Fruit fly (Drosophila melanogaster) whole organism, embryonic: ENCODE measurements around the gene Slu7.

Experiments
- Ada2b ChIP-seq: fragments of 200-800 bp; sonication (Bioruptor generic); IDR thresholded peaks from 2 replicates; pipeline ENCODE4 v1.3.6; 2022; ENCODE audit warnings: missing biosample characterization, missing genetic modification characterization
- CG10274 ChIP-seq: fragments of 200-800 bp; sonication (Bioruptor generic); optimal IDR thresholded peaks from 3 replicates; lab custom pipeline; 2017; ENCODE audit warnings: missing biosample characterization, mild to moderate bottlenecking, missing genetic modification characterization
- CG12236 ChIP-seq: fragments of 200-800 bp; sonication (Bioruptor generic); optimal IDR thresholded peaks from 2 replicates; lab custom pipeline; 2016; ENCODE audit warnings: missing biosample characterization, missing genetic modification characterization
- CG16863 ChIP-seq: fragments of 200-800 bp; sonication (Bioruptor generic); optimal IDR thresholded peaks from 3 replicates; lab custom pipeline; 2016; ENCODE audit warnings: missing biosample characterization, missing genetic modification characterization
- CG17361 ChIP-seq: fragments of 200-800 bp; sonication (Bioruptor generic); IDR thresholded peaks from 3 replicates; pipeline ENCODE4 v1.3.6; 2022; ENCODE audit warnings: missing biosample characterization, missing genetic modification characterization
- CG18764 ChIP-seq: fragments of 200-800 bp; sonication (Bioruptor generic); optimal IDR thresholded peaks from 3 replicates; lab custom pipeline; 2016; ENCODE audit warnings: missing biosample characterization, missing genetic modification characterization
- CG2116 ChIP-seq: fragments of 200-800 bp; sonication (Bioruptor generic); optimal IDR thresholded peaks from 3 replicates; lab custom pipeline; 2018; ENCODE audit warnings: missing biosample characterization, mild to moderate bottlenecking, missing genetic modification characterization
- CG2129 ChIP-seq: fragments of 200-800 bp; sonication (Bioruptor generic); IDR thresholded peaks from 2 replicates; pipeline ENCODE4 v1.3.6; 2022; ENCODE audit warnings: missing biosample characterization, missing genetic modification characterization; ENCODE audit not compliant: partially characterized antibody
- CG2712 ChIP-seq: fragments of 200-800 bp; optimal IDR thresholded peaks from 3 replicates; lab custom pipeline; 2019; ENCODE audit warnings: missing biosample characterization, mild to moderate bottlenecking, missing genetic modification characterization, moderate library complexity
- CG3281 ChIP-seq: fragments of 200-800 bp; sonication (Bioruptor generic); optimal IDR thresholded peaks from 3 replicates; lab custom pipeline; 2017; ENCODE audit warnings: missing biosample characterization, mild to moderate bottlenecking, missing genetic modification characterization
- CG4404 ChIP-seq: fragments of 200-800 bp; sonication (Bioruptor generic); IDR thresholded peaks from 2 replicates; pipeline ENCODE4 v1.3.6; 2022; ENCODE audit warnings: missing biosample characterization, missing genetic modification characterization
- CG6765 ChIP-seq: fragments of 200-800 bp; sonication (Bioruptor generic); optimal IDR thresholded peaks from 3 replicates; lab custom pipeline; 2017; ENCODE audit warnings: missing biosample characterization, mild to moderate bottlenecking, missing genetic modification characterization
- Chrac-16 ChIP-seq: fragments of 200-800 bp; sonication (Bioruptor generic); optimal IDR thresholded peaks from 3 replicates; lab custom pipeline; 2016; ENCODE audit warnings: missing biosample characterization, missing genetic modification characterization
- CoRest ChIP-seq: fragments of 200-800 bp; sonication (Bioruptor generic); optimal IDR thresholded peaks from 3 replicates; lab custom pipeline; 2018; ENCODE audit warnings: missing biosample characterization, mild to moderate bottlenecking, missing genetic modification characterization, moderate library complexity
- D ChIP-seq, 2 experiments: fragments of 200-800 bp in 1 of 2; fragments of >200 bp in 1 of 2; sonication (Bioruptor generic) in 1 of 2; optimal IDR thresholded peaks; 2 replicates in 1 of 2; 3 replicates in 1 of 2; lab custom pipeline; 2017; ENCODE audit warnings: mild to moderate bottlenecking in 1 of 2, missing biosample characterization in 1 of 2, missing genetic modification characterization in 1 of 2, missing genetic modification reagents in 1 of 2
- D19B ChIP-seq: fragments of 200-800 bp; sonication (Bioruptor generic); optimal IDR thresholded peaks from 2 replicates; lab custom pipeline; 2017; ENCODE audit warnings: missing biosample characterization, mild to moderate bottlenecking, missing genetic modification characterization
- E2f1 ChIP-seq: fragments of 200-800 bp; sonication (Bioruptor generic); IDR thresholded peaks from 2 replicates; pipeline ENCODE4 v1.3.6; 2022; ENCODE audit warnings: missing biosample characterization, missing genetic modification characterization
- E2f2 ChIP-seq: fragments of 200-800 bp; sonication (Bioruptor generic); IDR thresholded peaks from 2 replicates; pipeline ENCODE4 v1.3.6; 2022; ENCODE audit warnings: missing biosample characterization, missing genetic modification characterization
- Ets65A ChIP-seq: fragments of 200-800 bp; sonication (Bioruptor generic); peaks from one replicate; lab custom pipeline; 2016; ENCODE audit warnings: missing biosample characterization, missing genetic modification characterization
- H2.0 ChIP-seq: fragments of 200-800 bp; sonication (Bioruptor generic); IDR thresholded peaks from 2 replicates; pipeline ENCODE4 v1.3.6; 2022; ENCODE audit warnings: missing biosample characterization, missing genetic modification characterization
- HLH54F ChIP-seq: fragments of 200-800 bp; sonication (Bioruptor generic); optimal IDR thresholded peaks from 3 replicates; lab custom pipeline; 2016; ENCODE audit warnings: missing biosample characterization, missing genetic modification characterization
- Hmr ChIP-seq: fragments of 200-800 bp; sonication (Bioruptor generic); optimal IDR thresholded peaks from 3 replicates; lab custom pipeline; 2017; ENCODE audit warnings: mild to moderate bottlenecking, missing biosample characterization, missing genetic modification reagents, missing genetic modification characterization
- Hr39 ChIP-seq: fragments of >200 bp; optimal IDR thresholded peaks from 2 replicates; lab custom pipeline; 2017
- Lpt ChIP-seq: fragments of >200 bp; optimal IDR thresholded peaks from 2 replicates; lab custom pipeline; 2018; ENCODE audit warnings: missing biosample characterization, missing genetic modification characterization
- Meics ChIP-seq: fragments of 200-800 bp; sonication (Bioruptor generic); optimal IDR thresholded peaks from 2 replicates; lab custom pipeline; 2017; ENCODE audit warnings: missing biosample characterization, mild to moderate bottlenecking, missing genetic modification characterization
- Oli ChIP-seq: fragments of 200-800 bp; sonication (Bioruptor generic); optimal IDR thresholded peaks from 2 replicates; lab custom pipeline; 2018; ENCODE audit warnings: missing biosample characterization, mild to moderate bottlenecking, missing genetic modification characterization, moderate library complexity
- Sox100B ChIP-seq: fragments of 200-800 bp; sonication (Bioruptor generic); optimal IDR thresholded peaks from 3 replicates; lab custom pipeline; 2018; ENCODE audit warnings: missing biosample characterization, mild to moderate bottlenecking, missing genetic modification characterization
- Xrp1 ChIP-seq: fragments of 200-800 bp; sonication (Bioruptor generic); IDR thresholded peaks from 2 replicates; pipeline ENCODE4 v1.3.6; 2022; ENCODE audit warnings: missing biosample characterization, missing genetic modification characterization
- al ChIP-seq: fragments of 200-800 bp; sonication (Bioruptor generic); IDR thresholded peaks from 2 replicates; pipeline ENCODE4 v1.3.6; 2022; ENCODE audit warnings: missing biosample characterization, missing genetic modification characterization
- bab2 ChIP-seq: fragments of 200-800 bp; sonication (Bioruptor generic); optimal IDR thresholded peaks from 2 replicates; lab custom pipeline; 2016; ENCODE audit warnings: missing biosample characterization, missing genetic modification characterization
- dimm ChIP-seq: fragments of 200-800 bp; sonication (Bioruptor generic); IDR thresholded peaks from 2 replicates; pipeline ENCODE4 v1.3.6; 2022; ENCODE audit warnings: missing biosample characterization, missing genetic modification characterization
- emc ChIP-seq: fragments of 200-800 bp; sonication (Bioruptor generic); optimal IDR thresholded peaks from 2 replicates; lab custom pipeline; 2016; ENCODE audit warnings: missing biosample characterization, missing genetic modification characterization
- gce ChIP-seq: fragments of 200-800 bp; sonication (Bioruptor generic); IDR thresholded peaks from 3 replicates; pipeline ENCODE4 v1.3.6; 2022; ENCODE audit warnings: missing biosample characterization, missing genetic modification characterization
- grau ChIP-seq: fragments of 200-800 bp; optimal IDR thresholded peaks from 3 replicates; lab custom pipeline; 2019; ENCODE audit warnings: missing biosample characterization, mild to moderate bottlenecking, missing genetic modification characterization, moderate library complexity
- hth ChIP-seq: fragments of >200 bp; optimal IDR thresholded peaks from 2 replicates; lab custom pipeline; 2017; ENCODE audit warnings: inconsistent platforms
- ind ChIP-seq: fragments of 200-800 bp; sonication (Bioruptor generic); optimal IDR thresholded peaks from 3 replicates; lab custom pipeline; 2016; ENCODE audit warnings: missing biosample characterization, missing genetic modification characterization
- inv ChIP-seq: fragments of 200-800 bp; sonication (Bioruptor generic); IDR thresholded peaks from 2 replicates; pipeline ENCODE4 v1.3.6; 2022; ENCODE audit warnings: missing biosample characterization, missing genetic modification characterization; ENCODE audit not compliant: partially characterized antibody
- lilli ChIP-seq: fragments of 200-800 bp; sonication (Bioruptor generic); optimal IDR thresholded peaks from 3 replicates; lab custom pipeline; 2016; ENCODE audit warnings: missing biosample characterization, missing genetic modification characterization
- pan ChIP-seq, 4 experiments: fragments of >200 bp in 3 of 4; fragments of 200-800 bp in 1 of 4; sonication (Bioruptor generic) in 1 of 4; optimal IDR thresholded peaks in 3 of 4; IDR thresholded peaks in 1 of 4; 2 replicates each; pipeline versions ENCODE4 v1.3.6 to Lab custom; 2017 to 2022; ENCODE audit warnings: missing biosample characterization in 2 of 4, missing genetic modification characterization in 2 of 4, mixed read lengths in 1 of 4
- phol ChIP-seq: fragments of 200-800 bp; sonication (Bioruptor generic); optimal IDR thresholded peaks from 3 replicates; lab custom pipeline; 2018; ENCODE audit warnings: missing biosample characterization, mild to moderate bottlenecking, missing genetic modification characterization, moderate library complexity
- pita ChIP-seq: fragments of 200-800 bp; sonication (Bioruptor generic); optimal IDR thresholded peaks from 2 replicates; lab custom pipeline; 2017; ENCODE audit warnings: missing biosample characterization, mild to moderate bottlenecking, missing genetic modification characterization
- ranshi ChIP-seq: fragments of 200-800 bp; sonication (Bioruptor generic); IDR thresholded peaks from 2 replicates; pipeline ENCODE4 v1.3.6; 2022; ENCODE audit warnings: missing biosample characterization, missing genetic modification characterization
- salm ChIP-seq: fragments of 200-800 bp; sonication (Bioruptor generic); optimal IDR thresholded peaks from 2 replicates; lab custom pipeline; 2018; ENCODE audit warnings: missing biosample characterization, mild to moderate bottlenecking, missing genetic modification characterization
- sisA ChIP-seq: fragments of 200-800 bp; sonication (Bioruptor generic); IDR thresholded peaks from 2 replicates; pipeline ENCODE4 v1.3.6; 2022; ENCODE audit warnings: missing biosample characterization, missing genetic modification characterization
- slou ChIP-seq: fragments of 200-800 bp; sonication (Bioruptor generic); optimal IDR thresholded peaks from 3 replicates; lab custom pipeline; 2016; ENCODE audit warnings: missing biosample characterization, missing genetic modification characterization
- stc ChIP-seq: fragments of 200-800 bp; sonication (Bioruptor generic); IDR thresholded peaks from 2 replicates; pipeline ENCODE4 v1.3.6; 2022; ENCODE audit warnings: missing biosample characterization, missing genetic modification characterization
- tx ChIP-seq: fragments of 200-800 bp; sonication (Bioruptor generic); optimal IDR thresholded peaks from 2 replicates; lab custom pipeline; 2016; ENCODE audit warnings: missing biosample characterization, missing genetic modification characterization
- unpg ChIP-seq: fragments of 200-800 bp; sonication (Bioruptor generic); optimal IDR thresholded peaks from 3 replicates; lab custom pipeline; 2018; ENCODE audit warnings: missing biosample characterization, mild to moderate bottlenecking, missing genetic modification characterization, moderate library complexity
- vvl ChIP-seq: fragments of 200-800 bp; sonication (Bioruptor generic); IDR thresholded peaks from 2 replicates; pipeline ENCODE4 v1.3.6; 2022; ENCODE audit warnings: missing biosample characterization, missing genetic modification characterization

Slu7 gene

DNA sequence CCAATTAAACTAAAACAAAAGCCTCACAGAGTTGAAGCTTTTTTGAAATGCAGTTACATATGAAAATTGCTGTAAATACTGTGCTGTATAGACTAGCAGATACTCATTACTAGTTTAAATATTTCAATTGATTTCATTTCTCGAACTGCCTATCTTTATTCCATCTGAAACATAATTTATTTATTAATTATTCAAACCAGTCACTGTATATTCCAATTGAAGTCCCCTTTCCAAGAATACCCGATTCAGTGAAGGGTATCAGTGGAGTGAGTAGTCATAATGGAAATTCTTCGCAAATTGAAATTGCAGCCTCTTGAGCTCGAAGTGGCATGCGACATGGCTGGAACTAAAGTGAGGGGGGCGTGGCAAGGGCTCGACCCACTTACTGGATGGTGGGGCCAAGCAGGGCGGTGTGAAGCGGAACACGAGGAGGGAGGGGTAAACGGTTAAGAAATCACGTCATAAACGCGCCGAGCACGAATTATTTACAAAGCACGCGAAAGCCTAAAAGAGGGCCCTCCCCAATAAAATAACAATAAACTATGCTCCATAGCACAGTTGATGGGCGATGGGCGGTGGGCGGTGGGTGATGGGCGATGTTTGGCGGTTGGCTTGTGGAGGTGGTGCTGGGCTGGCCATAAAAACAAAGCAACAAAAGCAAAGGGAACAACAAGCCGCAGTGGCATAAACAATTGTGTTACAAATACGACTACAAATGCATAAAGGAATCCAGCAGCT lies 33.8 kb downstream of the Slu7 start (continued):
- TF ChIP-seq dimm (GFP tag; lab: Robert Waterston, UW): peak; percentile 8; the same call in 1 of the 2 replicates
- TF ChIP-seq pita (GFP tag; lab: Kevin White, UChicago): no peak
- peak; percentile 43 for TF ChIP-seq unpg (GFP tag; lab: Kevin White, UChicago)
- TF ChIP-seq hth (lab: Kevin White, UChicago): no peak
- peak; percentile 38 for TF ChIP-seq lilli (GFP tag; lab: Kevin White, UChicago)
- no peak for TF ChIP-seq CG12236
- TF ChIP-seq phol (tag; lab: Kevin White, UChicago): peak; percentile 39
- TF ChIP-seq inv (GFP tag; lab: Robert Waterston, UW): no peak
- TF ChIP-seq CG4404: no peak
- no peak for TF ChIP-seq Hr39 (lab: Kevin White, UChicago)
- no peak; the same call in 2 of the 3 replicates for TF ChIP-seq gce (GFP tag; lab: Robert Waterston, UW)
- peak; percentile 21 for TF ChIP-seq CG18764 (GFP tag; lab: Kevin White, UChicago)
- TF ChIP-seq stc (GFP tag; lab: Robert Waterston, UW): no peak
- peak; percentile 15 for TF ChIP-seq Meics (GFP tag; lab: Kevin White, UChicago)
- no peak for TF ChIP-seq slou (GFP tag; lab: Kevin White, UChicago)
- TF ChIP-seq Chrac-16 (GFP tag; lab: Kevin White, UChicago): peak; percentile 5
- peak; percentile 33 for TF ChIP-seq ind (GFP tag; lab: Kevin White, UChicago)
- TF ChIP-seq D19B: peak; percentile 68
- peak; percentile 47 for TF ChIP-seq grau
- peak; percentile 57 for TF ChIP-seq Xrp1 (GFP tag; lab: Robert Waterston, UW)
- TF ChIP-seq E2f2 (GFP tag; lab: Robert Waterston, UW): 0 out of 2 replicates have a peak, but pooled peaks have one; percentile 33
- no peak for TF ChIP-seq CG10274
- TF ChIP-seq emc (GFP tag; lab: Kevin White, UChicago): no peak
- TF ChIP-seq CG2116 (GFP tag; lab: Kevin White, UChicago): no peak
- TF ChIP-seq Sox100B: peak; percentile 11
- TF ChIP-seq vvl (GFP tag; lab: Robert Waterston, UW): peak; percentile 34; the same call in 1 of the 2 replicates
- peak; percentile 51 for TF ChIP-seq Oli (tag; lab: Kevin White, UChicago)
- TF ChIP-seq pan (optimal IDR thresholded peaks at IDR 0.05; lab: Kevin White, UChicago): no peak
- peak in 1 of 2 experiments; percentile 73 for TF ChIP-seq pan (GFP tag; optimal IDR thresholded peaks at IDR 0.05 in 1 of 2, IDR thresholded peaks at IDR 0.05 in 1 of 2)
- peak; percentile 27; the same call in 1 of the 2 replicates for TF ChIP-seq sisA (GFP tag; lab: Robert Waterston, UW)
- TF ChIP-seq CG3281 (GFP tag; lab: Kevin White, UChicago): peak; percentile 5
- TF ChIP-seq H2.0 (GFP tag; lab: Robert Waterston, UW): peak; percentile 4; the same call in 1 of the 2 replicates
- peak; percentile 89 for TF ChIP-seq Ets65A (GFP tag; lab: Kevin White, UChicago)
- TF ChIP-seq CG2712 (tag; lab: Kevin White, UChicago): peak; percentile 51
- TF ChIP-seq D (optimal IDR thresholded peaks at IDR 0.05; lab: Kevin White, UChicago): no peak
- TF ChIP-seq D (GFP tag; optimal IDR thresholded peaks at IDR 0.05; lab: Kevin White, UChicago): no peak
- peak; percentile 38 for TF ChIP-seq CoRest (tag; lab: Kevin White, UChicago)
- TF ChIP-seq CG6765 (GFP tag; lab: Kevin White, UChicago): no peak
- no peak for TF ChIP-seq Lpt (GFP tag; lab: Kevin White, UChicago)
- TF ChIP-seq HLH54F: no peak
- TF ChIP-seq CG2129: no peak
- TF ChIP-seq CG17361 (GFP tag; lab: Robert Waterston, UW): peak; percentile 57; the same call in 2 of the 3 replicates
- TF ChIP-seq ranshi (GFP tag; lab: Robert Waterston, UW): peak; percentile 46; the same call in 1 of the 2 replicates
- peak; percentile 37 for TF ChIP-seq bab2 (GFP tag; lab: Kevin White, UChicago)
- no peak for TF ChIP-seq CG16863 (GFP tag; lab: Kevin White, UChicago)
- TF ChIP-seq Hmr (GFP tag; lab: Kevin White, UChicago): peak; percentile 31
- TF ChIP-seq Ada2b (GFP tag; lab: Robert Waterston, UW): peak; percentile 34; the same call in 1 of the 2 replicates
- TF ChIP-seq tx (GFP tag; lab: Kevin White, UChicago): no peak
- no peak for TF ChIP-seq al (GFP tag; lab: Robert Waterston, UW)
- TF ChIP-seq E2f1 (GFP tag; lab: Robert Waterston, UW): peak; percentile 47; the same call in 1 of the 2 replicates
- no peak for TF ChIP-seq salm (tag; lab: Kevin White, UChicago)
